Worm (Caenorhabditis elegans) whole organism, midembryonic: Measurements from ENCODE around the gene ZK1010.10.

Source experiments
- T22C8.4 ChIP-seq: fragments of 200-800 bp; sonication (Bioruptor generic); IDR thresholded peaks from 2 replicates; pipeline ENCODE4 v1.3.6; 2022; ENCODE audit warnings: missing genetic modification characterization, missing compliant biosample characterization
- flt-1 ChIP-seq: fragments of 200-800 bp; sonication (Bioruptor generic); IDR thresholded peaks from 2 replicates; pipeline ENCODE4 v1.3.6; 2022; ENCODE audit warnings: missing genetic modification characterization, missing compliant biosample characterization
- klf-2 ChIP-seq: fragments of 200-800 bp; sonication (Bioruptor generic); conservative IDR thresholded peaks from 2 replicates; pipeline ENCODE4 v1.3.6; 2022; ENCODE audit warnings: missing genetic modification reagents, missing genetic modification characterization, missing compliant biosample characterization
- ref-1 ChIP-seq: fragments of 200-800 bp; sonication (Bioruptor generic); conservative IDR thresholded peaks from 2 replicates; pipeline ENCODE4 v1.3.6; 2022; ENCODE audit warnings: missing genetic modification reagents, missing genetic modification characterization, missing compliant biosample characterization
- tab-1 ChIP-seq: fragments of 200-800 bp; sonication (Bioruptor generic); IDR thresholded peaks from 2 replicates; pipeline ENCODE4 v1.3.6; 2022; ENCODE audit warnings: missing genetic modification characterization, missing compliant biosample characterization
- ztf-29 ChIP-seq: fragments of 200-800 bp; sonication (Bioruptor generic); IDR thresholded peaks from 2 replicates; pipeline ENCODE4 v1.3.6; 2022; ENCODE audit warnings: missing genetic modification reagents, missing genetic modification characterization, missing compliant biosample characterization

ce11 chrIII:13031701-13032100 lies 29.5 kb downstream of the ZK1010.10 start, which contains the start of gene F14F7.5:
- no peak for TF ChIP-seq ztf-29 (GFP tag; lab: Robert Waterston, UW)
- TF ChIP-seq ref-1 (GFP tag; lab: Robert Waterston, UW), result no peak
- no peak for TF ChIP-seq T22C8.4 (GFP tag; lab: Robert Waterston, UW)
- TF ChIP-seq tab-1 (GFP tag; lab: Robert Waterston, UW), result no peak
- no peak for TF ChIP-seq flt-1 (GFP tag; lab: Robert Waterston, UW)
- no peak for TF ChIP-seq klf-2
